Fruit fly (Drosophila melanogaster) whole organism, wandering third instar larva: Measurements from ENCODE around the gene RpS10a.

Experiments used
- Abd-B ChIP-seq: fragments of >200 bp; optimal IDR thresholded peaks from 2 replicates; lab custom pipeline; 2017; ENCODE audit warnings: missing biosample characterization, missing genetic modification characterization
- CG32264 ChIP-seq: fragments of 200-800 bp; sonication (Bioruptor generic); optimal IDR thresholded peaks from 2 replicates; lab custom pipeline; 2016; ENCODE audit warnings: missing biosample characterization, missing genetic modification characterization
- CG9705 ChIP-seq: fragments of 200-800 bp; sonication (Bioruptor generic); optimal IDR thresholded peaks from 2 replicates; lab custom pipeline; 2018; ENCODE audit warnings: missing biosample characterization, mild to moderate bottlenecking, missing genetic modification characterization
- CrebA ChIP-seq: fragments of 200-800 bp; sonication (Bioruptor generic); optimal IDR thresholded peaks from 2 replicates; lab custom pipeline; 2016; ENCODE audit warnings: missing biosample characterization, mild to moderate bottlenecking, missing genetic modification characterization, borderline replicate concordance
- Dfd ChIP-seq: fragments of >200 bp; optimal IDR thresholded peaks from 2 replicates; lab custom pipeline; 2017; ENCODE audit warnings: missing biosample characterization, missing genetic modification characterization
- Dif ChIP-seq: fragments of 200-275, 200-300 bp; sonication (Bioruptor generic); optimal IDR thresholded peaks from 2 replicates; lab custom pipeline; 2018; ENCODE audit warnings: missing biosample characterization, missing genetic modification characterization; ENCODE audit not compliant: partially characterized antibody
- GATAd ChIP-seq: sonication (Bioruptor generic); optimal IDR thresholded peaks from 2 replicates; lab custom pipeline; 2016; ENCODE audit warnings: missing biosample characterization, missing genetic modification characterization
- HLH106 ChIP-seq: fragments of 200-800 bp; optimal IDR thresholded peaks from 3 replicates; lab custom pipeline; 2019; ENCODE audit warnings: missing biosample characterization, mild to moderate bottlenecking, missing genetic modification characterization, moderate library complexity
- Hnf4 ChIP-seq: fragments of 200-800 bp; sonication (Bioruptor generic); optimal IDR thresholded peaks from 2 replicates; lab custom pipeline; 2016; ENCODE audit warnings: missing biosample characterization, mild to moderate bottlenecking, missing genetic modification characterization
- Hr78 ChIP-seq: fragments of >200 bp; optimal IDR thresholded peaks from 2 replicates; lab custom pipeline; 2017; ENCODE audit warnings: missing biosample characterization, missing genetic modification characterization
- Hr83 ChIP-seq: fragments of 200-300 bp; sonication (Bioruptor generic); optimal IDR thresholded peaks from 2 replicates; lab custom pipeline; 2016; ENCODE audit warnings: missing biosample characterization, mild to moderate bottlenecking, missing genetic modification characterization, moderate library complexity; ENCODE audit not compliant: poor library complexity, severe bottlenecking
- Jra ChIP-seq: sonication (Bioruptor generic); optimal IDR thresholded peaks from 2 replicates; lab custom pipeline; 2016; ENCODE audit warnings: missing biosample characterization, missing genetic modification characterization
- Mio ChIP-seq: sonication (Bioruptor generic); optimal IDR thresholded peaks from 2 replicates; lab custom pipeline; 2016; ENCODE audit warnings: missing biosample characterization, missing genetic modification characterization
- Myc ChIP-seq: fragments of >200 bp; optimal IDR thresholded peaks from 2 replicates; lab custom pipeline; 2017
- N ChIP-seq: fragments of >200 bp; optimal IDR thresholded peaks from 2 replicates; lab custom pipeline; 2018; ENCODE audit warnings: missing biosample characterization, missing external identifiers, missing genetic modification characterization
- OdsH ChIP-seq: fragments of 200-800 bp; sonication (Bioruptor generic); optimal IDR thresholded peaks from 2 replicates; lab custom pipeline; 2016; ENCODE audit warnings: missing biosample characterization, mild to moderate bottlenecking, missing genetic modification characterization
- Rel ChIP-seq, 2 experiments: fragments of 200-800 bp; sonication (Bioruptor generic) in 1 of 2; optimal IDR thresholded peaks; 2 replicates in 1 of 2; 3 replicates in 1 of 2; lab custom pipeline; 2016 to 2019; ENCODE audit warnings: mild to moderate bottlenecking in 2 of 2, missing biosample characterization in 2 of 2, missing genetic modification characterization in 2 of 2, moderate library complexity in 1 of 2
- Sp1 ChIP-seq: fragments of 200-800 bp; sonication (Bioruptor generic); optimal IDR thresholded peaks from 3 replicates; lab custom pipeline; 2019; ENCODE audit warnings: missing biosample characterization, mild to moderate bottlenecking, missing genetic modification characterization, moderate library complexity
- Vsx2 ChIP-seq: fragments of 200-300, 225-300 bp; sonication (Bioruptor generic); optimal IDR thresholded peaks from 2 replicates; lab custom pipeline; 2018; ENCODE audit warnings: missing biosample characterization, missing genetic modification characterization; ENCODE audit not compliant: partially characterized antibody
- br ChIP-seq: fragments of 200-800 bp; sonication (Bioruptor generic); optimal IDR thresholded peaks from 2 replicates; lab custom pipeline; 2016; ENCODE audit warnings: missing biosample characterization, missing genetic modification characterization
- brk ChIP-seq: fragments of 200-800 bp; sonication (Bioruptor generic); optimal IDR thresholded peaks from 2 replicates; lab custom pipeline; 2016; ENCODE audit warnings: missing biosample characterization, mild to moderate bottlenecking, missing genetic modification characterization
- dl ChIP-seq, 2 experiments: fragments of 175-275, 200-275 bp in 1 of 2; fragments of 200-275 bp in 1 of 2; sonication (Bioruptor generic); optimal IDR thresholded peaks; lab custom pipeline; 2018; ENCODE audit warnings: mild to moderate bottlenecking in 2 of 2, missing biosample characterization in 2 of 2, missing genetic modification characterization in 2 of 2, moderate library complexity in 2 of 2; ENCODE audit not compliant: partially characterized antibody in 2 of 2, insufficient read depth in 1 of 2
- dmrt93B ChIP-seq: fragments of 200-800 bp; sonication (Bioruptor generic); optimal IDR thresholded peaks from 2 replicates; lab custom pipeline; 2018; ENCODE audit warnings: missing biosample characterization, mild to moderate bottlenecking, missing genetic modification characterization
- dsf ChIP-seq: sonication (Bioruptor generic); optimal IDR thresholded peaks from 2 replicates; lab custom pipeline; 2016; ENCODE audit warnings: missing biosample characterization, missing genetic modification characterization, borderline replicate concordance
- ey ChIP-seq: fragments of 200-800 bp; sonication (Bioruptor generic); optimal IDR thresholded peaks from 2 replicates; lab custom pipeline; 2016; ENCODE audit warnings: missing biosample characterization, missing genetic modification characterization
- foxo ChIP-seq, 2 experiments: fragments of 200-800 bp; sonication (Bioruptor generic); optimal IDR thresholded peaks; 2 replicates in 1 of 2; 3 replicates in 1 of 2; lab custom pipeline; 2016 to 2017; ENCODE audit warnings: missing biosample characterization in 2 of 2, missing genetic modification characterization in 2 of 2
- fru ChIP-seq: fragments of 200-800 bp; sonication (Bioruptor generic); optimal IDR thresholded peaks from 3 replicates; lab custom pipeline; 2016; ENCODE audit warnings: missing biosample characterization, mild to moderate bottlenecking, missing genetic modification characterization
- h ChIP-seq: fragments of 200-800 bp; sonication (Bioruptor generic); optimal IDR thresholded peaks from 3 replicates; lab custom pipeline; 2016; ENCODE audit warnings: missing biosample characterization, mild to moderate bottlenecking, missing genetic modification characterization
- jim ChIP-seq: fragments of 175-275, 200-325 bp; sonication (Bioruptor generic); optimal IDR thresholded peaks from 2 replicates; lab custom pipeline; 2016; ENCODE audit warnings: missing biosample characterization, mild to moderate bottlenecking, missing genetic modification characterization
- lola ChIP-seq: fragments of >200 bp; optimal IDR thresholded peaks from 2 replicates; lab custom pipeline; 2017; ENCODE audit warnings: missing biosample characterization, missing genetic modification characterization
- pan ChIP-seq: fragments of >200 bp; optimal IDR thresholded peaks from 2 replicates; lab custom pipeline; 2017
- psq ChIP-seq: fragments of 200-800 bp; sonication (Bioruptor generic); optimal IDR thresholded peaks from 3 replicates; lab custom pipeline; 2017; ENCODE audit warnings: missing biosample characterization, mild to moderate bottlenecking, missing genetic modification characterization, moderate library complexity
- rgr ChIP-seq: fragments of 200-800 bp; sonication (Bioruptor generic); optimal IDR thresholded peaks from 3 replicates; lab custom pipeline; 2016; ENCODE audit warnings: missing biosample characterization, mild to moderate bottlenecking, missing genetic modification characterization
- sage ChIP-seq: fragments of 200-800 bp; sonication (Bioruptor generic); optimal IDR thresholded peaks from 2 replicates; lab custom pipeline; 2016; ENCODE audit warnings: missing biosample characterization, mild to moderate bottlenecking, missing genetic modification characterization
- sv ChIP-seq: fragments of 200-800 bp; sonication (Bioruptor generic); optimal IDR thresholded peaks from 3 replicates; lab custom pipeline; 2016; ENCODE audit warnings: missing biosample characterization, missing genetic modification characterization
- tai ChIP-seq: sonication (Bioruptor generic); optimal IDR thresholded peaks from 2 replicates; lab custom pipeline; 2016; ENCODE audit warnings: missing biosample characterization, missing genetic modification characterization
- usp ChIP-seq: fragments of >200 bp; optimal IDR thresholded peaks from 2 replicates; lab custom pipeline; 2017; ENCODE audit warnings: missing biosample characterization, missing genetic modification characterization
- woc ChIP-seq: sonication (Bioruptor generic); optimal IDR thresholded peaks from 2 replicates; lab custom pipeline; 2016; ENCODE audit warnings: missing biosample characterization, mild to moderate bottlenecking, missing genetic modification characterization

The RpS10a gene

DNA sequence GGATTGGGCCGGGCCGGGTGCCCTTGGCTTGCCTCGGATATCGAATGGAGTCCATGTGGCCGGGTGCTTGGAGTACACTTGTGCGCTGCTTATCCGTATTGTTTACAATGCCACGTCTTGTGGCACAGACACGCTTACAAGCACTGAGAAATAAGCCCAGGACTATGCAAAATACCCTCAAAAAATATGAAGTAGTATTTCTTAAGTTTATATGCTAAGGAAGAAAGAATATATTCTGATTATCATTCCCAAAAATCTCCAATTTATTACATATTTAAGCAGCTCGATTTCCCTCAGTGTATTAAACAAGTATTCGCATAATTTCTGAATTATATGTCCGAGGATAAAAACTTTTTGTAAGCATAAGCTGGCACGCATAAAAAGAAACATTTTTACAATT lies 30.7 kb upstream of the RpS10a start:
- TF ChIP-seq foxo (GFP tag; optimal IDR thresholded peaks at IDR 0.05; lab: Kevin White, UChicago), result peak in 1 of 2 experiments; percentile 8
- TF ChIP-seq lola (GFP tag; lab: Kevin White, UChicago), result no peak
- no peak for TF ChIP-seq sv (GFP tag; lab: Kevin White, UChicago)
- no peak for TF ChIP-seq HLH106
- TF ChIP-seq Vsx2 (GFP tag; lab: Kevin White, UChicago), result no peak
- peak; percentile 6 for TF ChIP-seq h (GFP tag; lab: Kevin White, UChicago)
- no peak for TF ChIP-seq OdsH (GFP tag; lab: Kevin White, UChicago)
- no peak for TF ChIP-seq pan

DNA sequence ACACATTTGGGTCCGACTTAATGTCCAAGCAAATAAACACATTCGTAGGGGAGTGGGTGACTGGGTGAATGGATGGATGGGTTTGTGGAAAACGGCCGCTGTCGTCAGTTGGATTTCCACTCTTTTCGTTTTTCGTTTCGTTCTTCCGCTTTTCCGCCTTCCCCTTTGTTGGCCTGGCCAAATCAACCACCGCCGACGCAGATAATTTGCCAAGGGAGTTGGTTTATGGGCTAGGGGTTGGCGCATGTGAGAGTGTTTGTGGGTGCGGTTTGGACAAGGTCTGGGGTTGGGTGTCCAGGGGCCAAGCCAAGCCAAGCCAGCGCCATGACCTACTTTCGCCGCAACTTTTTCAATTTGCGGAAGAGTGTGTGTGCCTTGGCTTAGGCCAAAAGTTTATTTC lies 29.6 kb upstream of the RpS10a start:
- no peak for TF ChIP-seq CG9705 (GFP tag; lab: Kevin White, UChicago)
- TF ChIP-seq foxo (GFP tag; optimal IDR thresholded peaks at IDR 0.05; lab: Kevin White, UChicago), result no peak
- TF ChIP-seq CG32264, result no peak
- no peak for TF ChIP-seq tai
- no peak for TF ChIP-seq Rel (GFP tag; optimal IDR thresholded peaks at IDR 0.05; lab: Kevin White, UChicago)
- no peak for TF ChIP-seq Rel (tag; optimal IDR thresholded peaks at IDR 0.05; lab: Kevin White, UChicago)
- no peak for TF ChIP-seq Hr83

DNA sequence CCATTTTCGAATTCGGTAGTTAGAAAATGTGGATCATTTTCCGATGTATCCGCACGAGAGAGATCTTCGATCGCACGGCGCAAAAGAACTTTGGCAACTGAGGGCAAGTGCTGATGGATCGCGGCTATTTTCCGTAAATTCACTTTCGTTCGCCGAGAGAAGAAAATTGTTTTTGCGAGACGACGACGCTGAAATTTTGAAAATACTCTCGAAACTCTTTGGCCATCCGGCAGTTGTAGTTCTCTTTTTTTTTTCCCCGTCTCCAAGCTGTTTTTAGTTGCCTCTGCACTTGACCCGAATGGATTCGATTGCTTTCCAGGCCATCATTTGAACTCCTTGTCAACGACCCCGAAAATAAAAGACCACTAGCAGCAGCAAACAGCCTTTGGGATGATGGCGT lies 26.6 kb upstream of the RpS10a start, which contains the start of gene CG5612:
TSS of gene CG5612 (minus strand) at position 101 of the 400 bp plus-strand sequence.
- TF ChIP-seq fru (GFP tag; lab: Kevin White, UChicago) (no peak), Hr78 (GFP tag; lab: Kevin White, UChicago) (no peak), usp (GFP tag; lab: Kevin White, UChicago) (no peak), tai (no peak), rgr (no peak), CrebA (GFP tag; lab: Kevin White, UChicago) (no peak), Dif (GFP tag; lab: Kevin White, UChicago) (no peak), lola (GFP tag; lab: Kevin White, UChicago) (no peak), Hnf4 (GFP tag; lab: Kevin White, UChicago) (no peak), dsf (GFP tag; lab: Kevin White, UChicago) (no peak), GATAd (GFP tag; lab: Kevin White, UChicago) (no peak), N (GFP tag; lab: Kevin White, UChicago) (no peak), foxo (GFP tag; optimal IDR thresholded peaks at IDR 0.05; lab: Kevin White, UChicago) (no peak), pan (no peak), CG32264 (no peak), Rel (GFP tag; optimal IDR thresholded peaks at IDR 0.05; lab: Kevin White, UChicago) (no peak), Rel (tag; optimal IDR thresholded peaks at IDR 0.05; lab: Kevin White, UChicago) (no peak), CG9705 (GFP tag; lab: Kevin White, UChicago) (no peak)
- TF ChIP-seq, all 38 proteins: peak for 0

DNA sequence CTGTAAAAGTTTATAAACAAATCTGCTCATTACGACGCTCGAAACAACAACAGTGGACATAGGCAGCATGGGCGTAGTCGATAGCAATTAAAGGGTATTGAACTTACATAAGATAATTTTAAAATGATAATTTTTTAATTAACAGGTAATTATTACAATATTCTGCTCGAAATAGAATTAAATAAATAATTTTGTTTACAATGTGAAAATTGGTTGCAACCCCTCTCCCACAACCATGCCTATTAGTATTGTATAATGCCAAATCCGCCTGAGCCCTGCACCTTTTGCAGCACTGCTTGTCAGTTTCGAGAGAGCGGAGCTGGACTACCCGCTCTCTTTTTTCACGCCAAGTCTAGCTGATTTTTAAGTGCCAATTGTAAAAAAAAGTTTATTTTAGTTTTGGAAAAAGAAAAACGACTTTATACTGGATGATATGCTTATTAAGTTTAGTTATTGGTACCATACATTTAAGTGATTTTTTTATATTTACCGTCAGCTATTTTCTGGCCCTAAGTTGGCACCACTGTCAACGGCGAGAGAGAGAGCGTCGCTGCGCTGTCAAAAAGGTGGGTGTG lies 16.5 kb upstream of the RpS10a start, which contains the start of the genes CG5611 and Mtl:
TSS of gene CG5611 (minus strand) at position 51 of the 575 bp plus-strand sequence.
TSS of gene Mtl (plus strand) at position 403 of the 575 bp plus-strand sequence.
- peak; percentile 99 for TF ChIP-seq ey
- TF ChIP-seq CG32264, result peak; percentile 95
- no peak for TF ChIP-seq usp (GFP tag; lab: Kevin White, UChicago)
- TF ChIP-seq lola (GFP tag; lab: Kevin White, UChicago), result no peak
- peak; percentile 100 for TF ChIP-seq OdsH (GFP tag; lab: Kevin White, UChicago)
- peak; percentile 98 for TF ChIP-seq dsf (GFP tag; lab: Kevin White, UChicago)
- no peak for TF ChIP-seq Abd-B
- TF ChIP-seq N (GFP tag; lab: Kevin White, UChicago), result no peak
- peak; percentile 92 for TF ChIP-seq Rel (GFP tag; optimal IDR thresholded peaks at IDR 0.05; lab: Kevin White, UChicago)
- TF ChIP-seq Rel (tag; optimal IDR thresholded peaks at IDR 0.05; lab: Kevin White, UChicago), result peak; percentile 93
- peak; percentile 99 for TF ChIP-seq Hnf4 (GFP tag; lab: Kevin White, UChicago)
- peak; percentile 97 for TF ChIP-seq Dfd (GFP tag; lab: Kevin White, UChicago)
- TF ChIP-seq rgr, result peak; percentile 100
- peak; percentile 93 for TF ChIP-seq Mio (GFP tag; lab: Kevin White, UChicago)
- TF ChIP-seq brk (GFP tag; lab: Kevin White, UChicago), result peak; percentile 99
- no peak for TF ChIP-seq Dif (GFP tag; lab: Kevin White, UChicago)
- TF ChIP-seq fru (GFP tag; lab: Kevin White, UChicago), result peak; percentile 99
- TF ChIP-seq psq (GFP tag; lab: Kevin White, UChicago), result peak; percentile 99
- TF ChIP-seq sv (GFP tag; lab: Kevin White, UChicago), result peak; percentile 100
- TF ChIP-seq pan, result no peak
- TF ChIP-seq woc (GFP tag; lab: Kevin White, UChicago), result peak; percentile 97
- no peak for TF ChIP-seq dl (GFP tag; optimal IDR thresholded peaks at IDR 0.05; lab: Kevin White, UChicago; ENCODE audit: insufficient read depth in 1 of 2, partially characterized antibody in 2 of 2)
- TF ChIP-seq HLH106, result peak; percentile 100
- peak; percentile 99 for TF ChIP-seq CG9705 (GFP tag; lab: Kevin White, UChicago)
- TF ChIP-seq foxo (GFP tag; optimal IDR thresholded peaks at IDR 0.05; lab: Kevin White, UChicago), result peak; percentile 65 to 100
- TF ChIP-seq CrebA (GFP tag; lab: Kevin White, UChicago), result peak; percentile 95
- TF ChIP-seq Hr78 (GFP tag; lab: Kevin White, UChicago), result no peak
- TF ChIP-seq h (GFP tag; lab: Kevin White, UChicago), result peak; percentile 100
- TF ChIP-seq tai, result peak; percentile 98
- peak; percentile 98 for TF ChIP-seq GATAd (GFP tag; lab: Kevin White, UChicago)
- peak; percentile 96 for TF ChIP-seq Myc
- TF ChIP-seq sage (GFP tag; lab: Kevin White, UChicago), result peak; percentile 98
- TF ChIP-seq Jra (GFP tag; lab: Kevin White, UChicago), result peak; percentile 98
- TF ChIP-seq dmrt93B, result peak; percentile 100
- TF ChIP-seq Sp1, result peak; percentile 99
- TF ChIP-seq jim (GFP tag; lab: Kevin White, UChicago), result peak; percentile 94
- TF ChIP-seq br (GFP tag; lab: Kevin White, UChicago), result peak; percentile 99
